Worm (Caenorhabditis elegans): ENCODE measurements around the gene C06G3.8.

ce11 chrIV:7018623-7019022 is 13.7 kb downstream of the C06G3.8 start:
- no peak for TF ChIP-seq unc-39 (tag; optimal IDR thresholded peaks at IDR 0.05)
- TF ChIP-seq nhr-10 (tag; optimal IDR thresholded peaks at IDR 0.05): no peak
- no peak for TF ChIP-seq pqm-1 (tag; optimal IDR thresholded peaks at IDR 0.05)
- TF ChIP-seq skn-1 (tag; optimal IDR thresholded peaks at IDR 0.05): no peak
- TF ChIP-seq nhr-42 (GFP tag; IDR thresholded peaks at IDR 0.05): no peak
- no peak for TF ChIP-seq zag-1 (tag; optimal IDR thresholded peaks at IDR 0.05)
